Worm (Caenorhabditis elegans) whole organism, L1 larva: Measurements from ENCODE around the gene paqr-3.

ENCODE experiments used
- C16A3.4 ChIP-seq: fragments of 150-350 bp; optimal IDR thresholded peaks from 2 replicates; lab custom pipeline; 2014; ENCODE audit warnings: missing biosample characterization, missing genetic modification characterization
- F16B12.6 ChIP-seq: fragments of 150-350 bp; optimal IDR thresholded peaks from 2 replicates; lab custom pipeline; 2014; ENCODE audit warnings: missing biosample characterization, missing genetic modification characterization
- blmp-1 ChIP-seq: fragments of 150-350 bp; optimal IDR thresholded peaks from 2 replicates; lab custom pipeline; 2014; ENCODE audit warnings: missing biosample characterization, missing genetic modification characterization
- ceh-63 ChIP-seq: fragments of 200-800 bp; sonication (Bioruptor generic); optimal IDR thresholded peaks from 2 replicates; lab custom pipeline; 2018; ENCODE audit warnings: mild to moderate bottlenecking, missing genetic modification characterization, missing compliant biosample characterization
- ceh-8 ChIP-seq: fragments of 200-800 bp; sonication (Bioruptor generic); optimal IDR thresholded peaks from 2 replicates; lab custom pipeline; 2018; ENCODE audit warnings: mild to moderate bottlenecking, missing genetic modification characterization, moderate library complexity, missing compliant biosample characterization
- ces-1 ChIP-seq: fragments of 150-350 bp; optimal IDR thresholded peaks from 2 replicates; lab custom pipeline; 2014; ENCODE audit warnings: missing biosample characterization, missing genetic modification reagents, missing genetic modification characterization
- efl-1 ChIP-seq, 4 experiments: fragments of 150-350 bp; optimal IDR thresholded peaks in 3 of 4; peaks in 1 of 4; 1 replicate in 1 of 4; 2 replicates in 3 of 4; lab custom pipeline; 2014; ENCODE audit warnings: missing biosample characterization in 2 of 4, missing genetic modification characterization in 2 of 4, missing genetic modification reagents in 2 of 4
- egl-13 ChIP-seq: sonication (generic microtip); optimal IDR thresholded peaks from 2 replicates; lab custom pipeline; 2016; ENCODE audit warnings: missing genotype, missing genetic modification reagents, missing genetic modification characterization, missing compliant biosample characterization
- fkh-8 ChIP-seq: sonication (generic microtip); optimal IDR thresholded peaks from 2 replicates; lab custom pipeline; 2016; ENCODE audit warnings: mild to moderate bottlenecking, missing genetic modification characterization, missing compliant biosample characterization
- hlh-4 ChIP-seq: sonication (generic microtip); optimal IDR thresholded peaks from 2 replicates; lab custom pipeline; 2016; ENCODE audit warnings: mild to moderate bottlenecking, missing genetic modification characterization, missing compliant biosample characterization
- isw-1 ChIP-seq: fragments of 200-800 bp; sonication (Bioruptor generic); IDR thresholded peaks from 2 replicates; pipeline ENCODE4 v1.3.6; 2022; ENCODE audit warnings: missing genetic modification characterization, missing compliant biosample characterization
- jun-1 ChIP-seq: fragments of 150-350 bp; optimal IDR thresholded peaks from 2 replicates; lab custom pipeline; 2014; ENCODE audit warnings: missing biosample characterization, missing genetic modification reagents, missing genetic modification characterization
- lin-13 ChIP-seq: fragments of 150-350 bp; optimal IDR thresholded peaks from 2 replicates; lab custom pipeline; 2014; ENCODE audit warnings: missing biosample characterization, missing genetic modification reagents, missing genetic modification characterization
- lin-14 ChIP-seq: fragments of 200-800 bp; sonication (Bioruptor generic); optimal IDR thresholded peaks from 2 replicates; lab custom pipeline; 2018; ENCODE audit warnings: mild to moderate bottlenecking, missing genetic modification characterization, moderate library complexity, missing compliant biosample characterization
- lin-35 ChIP-seq, 2 experiments: fragments of 150-350 bp; optimal IDR thresholded peaks; 2 replicates each; lab custom pipeline; 2014; ENCODE audit warnings: missing biosample characterization in 2 of 2, missing genetic modification characterization in 2 of 2, missing genetic modification reagents in 2 of 2
- lir-3 ChIP-seq: sonication (generic microtip); optimal IDR thresholded peaks from 2 replicates; lab custom pipeline; 2016; ENCODE audit warnings: mild to moderate bottlenecking, missing genetic modification characterization, moderate library complexity, missing compliant biosample characterization; ENCODE audit not compliant: poor library complexity
- lsy-2 ChIP-seq, 2 experiments: fragments of 150-350 bp; optimal IDR thresholded peaks; 2 replicates each; lab custom pipeline; 2014; ENCODE audit warnings: missing biosample characterization in 2 of 2, missing genetic modification characterization in 2 of 2
- mef-2 ChIP-seq: fragments of 150-350 bp; optimal IDR thresholded peaks from 2 replicates; lab custom pipeline; 2014; ENCODE audit warnings: missing biosample characterization, missing genetic modification characterization
- mep-1 ChIP-seq: fragments of 150-350 bp; optimal IDR thresholded peaks from 2 replicates; lab custom pipeline; 2014; ENCODE audit warnings: missing biosample characterization, missing genetic modification characterization
- nhr-19 ChIP-seq: fragments of 200-800 bp; sonication (Bioruptor generic); conservative IDR thresholded peaks from 2 replicates; pipeline ENCODE4 v1.3.6; 2022; ENCODE audit warnings: missing genetic modification characterization, missing compliant biosample characterization
- nhr-20 ChIP-seq: sonication (generic microtip); optimal IDR thresholded peaks from 2 replicates; lab custom pipeline; 2016; ENCODE audit warnings: mild to moderate bottlenecking, missing genetic modification characterization, missing compliant biosample characterization
- nhr-28 ChIP-seq: fragments of 150-350 bp; optimal IDR thresholded peaks from 2 replicates; lab custom pipeline; 2014; ENCODE audit warnings: missing biosample characterization, missing genetic modification characterization
- nhr-47 ChIP-seq: sonication (generic microtip); optimal IDR thresholded peaks from 2 replicates; lab custom pipeline; 2016; ENCODE audit warnings: mild to moderate bottlenecking, missing genetic modification characterization, moderate library complexity, missing compliant biosample characterization
- nhr-71 ChIP-seq: sonication (generic microtip); optimal IDR thresholded peaks from 2 replicates; lab custom pipeline; 2016; ENCODE audit warnings: mild to moderate bottlenecking, missing genetic modification characterization, moderate library complexity, missing compliant biosample characterization
- nhr-76 ChIP-seq: sonication (generic microtip); optimal IDR thresholded peaks from 2 replicates; lab custom pipeline; 2017; ENCODE audit warnings: missing biosample characterization, missing genetic modification characterization
- nhr-85 ChIP-seq: sonication (generic microtip); peaks from one replicate; lab custom pipeline; 2016; ENCODE audit warnings: missing genetic modification characterization, inconsistent platforms, missing compliant biosample characterization
- nhr-90 ChIP-seq: sonication (generic microtip); optimal IDR thresholded peaks from 2 replicates; lab custom pipeline; 2016; ENCODE audit warnings: mild to moderate bottlenecking, missing genetic modification characterization, missing compliant biosample characterization; ENCODE audit not compliant: poor library complexity
- pax-3 ChIP-seq: fragments of 200-800 bp; sonication (Bioruptor generic); optimal IDR thresholded peaks from 2 replicates; lab custom pipeline; 2018; ENCODE audit warnings: mild to moderate bottlenecking, missing genetic modification characterization, moderate library complexity, missing compliant biosample characterization
- snu-23 ChIP-seq: sonication (generic microtip); optimal IDR thresholded peaks from 2 replicates; lab custom pipeline; 2016; ENCODE audit warnings: missing genetic modification characterization, missing compliant biosample characterization
- sptf-1 ChIP-seq: fragments of 150-350 bp; optimal IDR thresholded peaks from 2 replicates; lab custom pipeline; 2014; ENCODE audit warnings: missing biosample characterization, missing genetic modification characterization
- unc-30 ChIP-seq: sonication (generic microtip); optimal IDR thresholded peaks from 2 replicates; lab custom pipeline; 2017; ENCODE audit warnings: missing biosample characterization, missing genetic modification characterization
- zag-1 ChIP-seq: fragments of 150-350 bp; optimal IDR thresholded peaks from 2 replicates; lab custom pipeline; 2014; ENCODE audit warnings: missing biosample characterization, missing genetic modification characterization
- ztf-4 ChIP-seq: fragments of 150-350 bp; optimal IDR thresholded peaks from 2 replicates; lab custom pipeline; 2014; ENCODE audit warnings: missing biosample characterization, missing genetic modification characterization

paqr-3 gene

DNA sequence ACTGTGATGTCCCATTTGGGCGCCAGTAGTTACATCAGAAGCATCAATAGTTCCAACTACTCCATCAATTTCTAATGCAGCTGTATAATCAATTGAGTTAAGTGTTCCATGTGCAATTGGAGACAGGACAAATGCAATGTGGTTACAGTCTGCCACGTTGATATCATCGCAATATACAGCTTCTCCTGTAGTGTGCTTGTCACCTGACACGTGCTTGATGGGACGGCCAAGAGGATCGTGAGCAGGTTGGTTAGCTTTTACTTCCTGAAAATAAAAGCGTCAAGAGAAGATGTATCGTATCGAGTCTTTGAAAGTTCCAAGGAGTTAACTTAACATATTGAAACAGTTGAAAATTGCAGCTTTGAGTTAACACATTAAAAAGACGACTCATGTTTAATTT, 25.1 kb upstream of the paqr-3 start:
- TF ChIP-seq C16A3.4 (tag; lab: Kevin White, UChicago): no peak
- TF ChIP-seq nhr-90 (tag; lab: Kevin White, UChicago): no peak
- no peak for TF ChIP-seq nhr-28 (tag; lab: Kevin White, UChicago)
- no peak for TF ChIP-seq lin-13 (GFP tag; lab: Kevin White, UChicago)
- no peak for TF ChIP-seq nhr-71 (tag; lab: Kevin White, UChicago)
- TF ChIP-seq efl-1 (optimal IDR thresholded peaks at IDR 0.05; lab: Kevin White, UChicago): no peak
- no peak for TF ChIP-seq efl-1 (GFP tag; optimal IDR thresholded peaks at IDR 0.05 in 1 of 2; lab: Kevin White, UChicago)
- TF ChIP-seq sptf-1 (tag; lab: Kevin White, UChicago): no peak

ce11 chrIV:14395531-14395930, 12.0 kb upstream of the paqr-3 start:
- TF ChIP-seq fkh-8 (tag; lab: Kevin White, UChicago): no peak
- TF ChIP-seq lin-35 (GFP tag; optimal IDR thresholded peaks at IDR 0.05; lab: Kevin White, UChicago): no peak
- no peak for TF ChIP-seq ces-1 (GFP tag; lab: Kevin White, UChicago)
- TF ChIP-seq lin-14: no peak
- no peak for TF ChIP-seq zag-1
- TF ChIP-seq F16B12.6: no peak
- no peak for TF ChIP-seq lsy-2 (tag; optimal IDR thresholded peaks at IDR 0.05; lab: Kevin White, UChicago)
- TF ChIP-seq jun-1 (tag; lab: Kevin White, UChicago): no peak
- no peak for TF ChIP-seq nhr-76 (tag; lab: Kevin White, UChicago)
- TF ChIP-seq unc-30 (tag; lab: Kevin White, UChicago): no peak
- TF ChIP-seq isw-1 (GFP tag; lab: Robert Waterston, UW): no peak
- no peak for TF ChIP-seq mef-2 (tag; lab: Kevin White, UChicago)
- no peak for TF ChIP-seq mep-1
- no peak for TF ChIP-seq hlh-4
- TF ChIP-seq lir-3 (tag; lab: Kevin White, UChicago): no peak
- TF ChIP-seq egl-13 (tag; lab: Kevin White, UChicago): no peak

ce11 chrIV:14394812-14395211, 11.3 kb upstream of the paqr-3 start:
- TF ChIP-seq ces-1 (GFP tag; lab: Kevin White, UChicago) (no peak), nhr-85 (tag; lab: Kevin White, UChicago) (no peak), pax-3 (tag; lab: Kevin White, UChicago) (no peak)

ce11 chrIV:14393838-14394237, 10.4 kb upstream of the paqr-3 start, which contains the start of gene clc-8:
Gene clc-8 (plus strand): TSS chrIV:14394138.
- TF ChIP-seq unc-30 (tag; lab: Kevin White, UChicago) (no peak), efl-1 (optimal IDR thresholded peaks at IDR 0.05; lab: Kevin White, UChicago) (no peak), efl-1 (GFP tag; optimal IDR thresholded peaks at IDR 0.05 in 1 of 2; lab: Kevin White, UChicago) (peak in 1 of 2 experiments; percentile 7)

DNA sequence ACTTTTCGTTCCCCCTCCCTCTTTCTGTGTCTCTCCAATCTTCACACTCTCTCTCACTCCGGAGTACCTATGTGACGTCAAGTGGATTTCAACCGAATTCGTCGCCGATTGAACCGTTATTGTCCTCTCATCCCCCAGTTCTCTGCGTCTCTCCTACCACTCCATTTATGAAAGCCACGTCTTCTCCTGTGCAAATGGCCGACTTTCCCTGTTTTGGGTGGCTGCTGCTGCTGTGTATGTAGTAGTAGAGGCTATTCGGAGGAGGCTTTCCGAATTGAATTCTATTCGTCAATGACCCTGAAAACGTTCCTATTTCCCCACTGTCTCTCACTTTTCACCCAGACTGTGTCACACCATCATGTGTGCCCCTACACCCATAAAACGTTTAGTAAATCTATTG, 8.3 kb upstream of the paqr-3 start:
- no peak for TF ChIP-seq ceh-8 (GFP tag; lab: Kevin White, UChicago)
- TF ChIP-seq lin-13 (GFP tag; lab: Kevin White, UChicago): no peak
- peak; percentile 95 for TF ChIP-seq blmp-1
- TF ChIP-seq ztf-4 (tag; lab: Kevin White, UChicago): no peak
- no peak for TF ChIP-seq nhr-71 (tag; lab: Kevin White, UChicago)
- no peak for TF ChIP-seq lin-14
- TF ChIP-seq nhr-85 (tag; lab: Kevin White, UChicago): peak; percentile 27
- no peak for TF ChIP-seq nhr-47 (tag; lab: Kevin White, UChicago)
- no peak for TF ChIP-seq ceh-63 (GFP tag; lab: Kevin White, UChicago)
- no peak for TF ChIP-seq nhr-20 (tag; lab: Kevin White, UChicago)
- TF ChIP-seq nhr-19 (GFP tag; lab: Robert Waterston, UW): no peak
- peak; percentile 5 for TF ChIP-seq snu-23 (GFP tag; lab: Kevin White, UChicago)
